Worm (Caenorhabditis elegans) whole organism, late embryonic: ENCODE results near the gene cank-26.

ENCODE experiments used
- C08G9.2 ChIP-seq: sonication (generic microtip); optimal IDR thresholded peaks from 2 replicates; lab custom pipeline; 2016; ENCODE audit warnings: mild to moderate bottlenecking, missing genetic modification characterization, moderate library complexity, missing compliant biosample characterization
- F13H6.1 ChIP-seq: sonication (generic microtip); optimal IDR thresholded peaks from 2 replicates; lab custom pipeline; 2016; ENCODE audit warnings: missing genetic modification characterization, missing compliant biosample characterization
- T23F11.4 ChIP-seq: fragments of 200-800 bp; sonication (Bioruptor generic); optimal IDR thresholded peaks from 2 replicates; lab custom pipeline; 2018; ENCODE audit warnings: mild to moderate bottlenecking, missing genetic modification characterization, missing compliant biosample characterization
- ceh-19 ChIP-seq: fragments of 200-800 bp; sonication (Bioruptor generic); optimal IDR thresholded peaks from 2 replicates; lab custom pipeline; 2018; ENCODE audit warnings: mild to moderate bottlenecking, missing genetic modification characterization, missing compliant biosample characterization
- ceh-24 ChIP-seq: sonication (generic microtip); optimal IDR thresholded peaks from 2 replicates; lab custom pipeline; 2016; ENCODE audit warnings: mild to moderate bottlenecking, missing genetic modification characterization, missing compliant biosample characterization
- ceh-30 ChIP-seq: fragments of 150-350 bp; optimal IDR thresholded peaks from 2 replicates; lab custom pipeline; 2014; ENCODE audit warnings: missing biosample characterization, missing genetic modification characterization
- ceh-34 ChIP-seq: sonication (generic microtip); optimal IDR thresholded peaks from 2 replicates; lab custom pipeline; 2016; ENCODE audit warnings: mild to moderate bottlenecking, missing genetic modification characterization, missing compliant biosample characterization
- dve-1 ChIP-seq: sonication (generic microtip); optimal IDR thresholded peaks from 2 replicates; lab custom pipeline; 2017; ENCODE audit warnings: antibody characterized with exemption, mild to moderate bottlenecking, missing genetic modification characterization, missing compliant biosample characterization
- elt-2 ChIP-seq: sonication (generic microtip); optimal IDR thresholded peaks from 2 replicates; lab custom pipeline; 2016; ENCODE audit warnings: missing genetic modification reagents, missing genetic modification characterization, missing compliant biosample characterization
- elt-4 ChIP-seq: sonication (generic microtip); optimal IDR thresholded peaks from 2 replicates; lab custom pipeline; 2016; ENCODE audit warnings: missing genetic modification characterization, missing compliant biosample characterization
- fax-1 ChIP-seq: sonication (generic microtip); optimal IDR thresholded peaks from 2 replicates; lab custom pipeline; 2016; ENCODE audit warnings: missing genotype, missing genetic modification characterization, missing compliant biosample characterization
- fkh-10 ChIP-seq: fragments of 150-350 bp; optimal IDR thresholded peaks from 2 replicates; lab custom pipeline; 2014; ENCODE audit warnings: missing biosample characterization, missing genetic modification reagents, missing genetic modification characterization
- hlh-30 ChIP-seq: sonication (generic microtip); optimal IDR thresholded peaks from 2 replicates; lab custom pipeline; 2017; ENCODE audit warnings: antibody characterized with exemption, missing genetic modification characterization, missing compliant biosample characterization; ENCODE audit not compliant: insufficient read depth
- hlh-6 ChIP-seq: sonication (generic microtip); optimal IDR thresholded peaks from 2 replicates; lab custom pipeline; 2016; ENCODE audit warnings: missing genotype, missing genetic modification characterization, missing compliant biosample characterization
- lim-6 ChIP-seq: sonication (generic microtip); optimal IDR thresholded peaks from 2 replicates; lab custom pipeline; 2016; ENCODE audit warnings: missing genetic modification characterization, missing compliant biosample characterization
- nhr-11 ChIP-seq: fragments of 150-350 bp; optimal IDR thresholded peaks from 2 replicates; lab custom pipeline; 2014; ENCODE audit warnings: missing biosample characterization, missing genetic modification characterization
- npax-4 ChIP-seq: sonication (generic microtip); optimal IDR thresholded peaks from 2 replicates; lab custom pipeline; 2016; ENCODE audit warnings: missing genetic modification characterization, missing compliant biosample characterization
- odd-2 ChIP-seq: sonication (generic microtip); optimal IDR thresholded peaks from 2 replicates; lab custom pipeline; 2017; ENCODE audit warnings: antibody characterized with exemption, mild to moderate bottlenecking, missing genetic modification characterization, missing compliant biosample characterization
- pag-3 ChIP-seq: sonication (generic microtip); optimal IDR thresholded peaks from 2 replicates; lab custom pipeline; 2016; ENCODE audit warnings: missing compliant biosample characterization, missing genetic modification characterization, borderline replicate concordance
- pax-1 ChIP-seq: fragments of 150-350 bp; optimal IDR thresholded peaks from 2 replicates; lab custom pipeline; 2014; ENCODE audit warnings: missing biosample characterization, missing genetic modification characterization
- pha-2 ChIP-seq: sonication (generic microtip); optimal IDR thresholded peaks from 2 replicates; lab custom pipeline; 2017; ENCODE audit warnings: mild to moderate bottlenecking, missing genetic modification characterization, missing compliant biosample characterization
- pha-4 ChIP-seq: fragments of 150-350 bp; optimal IDR thresholded peaks from 2 replicates; lab custom pipeline; 2018; ENCODE audit warnings: missing biosample characterization, missing genetic modification reagents, missing genetic modification characterization
- ref-2 ChIP-seq: sonication (generic microtip); optimal IDR thresholded peaks from 2 replicates; lab custom pipeline; 2016; ENCODE audit warnings: missing genetic modification characterization, missing compliant biosample characterization
- rnt-1 ChIP-seq: sonication (generic microtip); optimal IDR thresholded peaks from 2 replicates; lab custom pipeline; 2016; ENCODE audit warnings: missing genetic modification characterization, missing compliant biosample characterization
- sdc-2 ChIP-seq: sonication (generic microtip); optimal IDR thresholded peaks from 2 replicates; lab custom pipeline; 2016; ENCODE audit warnings: missing genotype, missing genetic modification characterization, missing compliant biosample characterization
- sox-2 ChIP-seq: fragments of 200-800 bp; sonication (Bioruptor generic); IDR thresholded peaks from 2 replicates; pipeline ENCODE4 v1.3.6; 2022; ENCODE audit warnings: missing genetic modification reagents, missing genetic modification characterization, missing compliant biosample characterization
- sox-4 ChIP-seq: sonication (generic microtip); optimal IDR thresholded peaks from 2 replicates; lab custom pipeline; 2017; ENCODE audit warnings: mild to moderate bottlenecking, missing genetic modification characterization, inconsistent platforms, missing compliant biosample characterization
- tbx-7 ChIP-seq: sonication (generic microtip); optimal IDR thresholded peaks from 2 replicates; lab custom pipeline; 2016; ENCODE audit warnings: missing genotype, missing genetic modification characterization, missing compliant biosample characterization
- unc-3 ChIP-seq, 2 experiments: fragments of 200-800 bp in 1 of 2; sonication (Bioruptor generic) in 1 of 2; sonication (generic microtip) in 1 of 2; conservative IDR thresholded peaks in 1 of 2; optimal IDR thresholded peaks in 1 of 2; 2 replicates each; pipeline versions ENCODE4 v1.3.6 to Lab custom; 2016 to 2022; ENCODE audit warnings: missing compliant biosample characterization in 2 of 2, missing genetic modification characterization in 2 of 2, missing genetic modification reagents in 1 of 2
- unc-86 ChIP-seq: sonication (generic microtip); optimal IDR thresholded peaks from 2 replicates; lab custom pipeline; 2016; ENCODE audit warnings: missing genetic modification characterization, missing compliant biosample characterization

cank-26 gene

DNA sequence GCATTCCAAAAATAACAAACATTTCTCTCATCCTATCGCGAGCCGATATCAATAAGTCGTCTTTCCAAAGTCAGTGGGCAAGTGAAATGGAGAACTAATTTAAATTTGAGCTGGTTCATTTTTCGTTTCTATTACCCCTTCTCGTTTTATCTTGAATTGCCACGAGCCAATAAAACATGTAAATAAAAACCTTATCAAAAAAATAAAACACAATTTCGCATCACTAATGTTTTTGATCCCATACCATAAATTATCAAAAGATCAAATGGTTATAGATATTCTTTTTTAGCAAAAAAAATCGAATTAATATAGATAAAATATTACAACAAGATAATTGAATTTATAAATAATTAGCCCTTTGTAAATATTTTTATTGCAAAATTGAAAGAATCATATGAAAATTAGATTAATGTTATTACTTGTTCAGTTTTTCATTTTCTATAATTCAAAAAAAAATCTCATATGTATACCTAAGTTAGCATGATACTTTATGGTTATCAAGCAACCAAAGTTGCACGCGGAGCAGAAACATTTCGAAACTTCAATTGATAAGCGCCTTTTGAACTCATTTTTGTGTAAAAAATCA lies 17.9 kb upstream of the cank-26 start, which contains the start of gene Y14H12A.1:
Y14H12A.1 (plus strand) TSS at position 536 of the 586 bp plus-strand sequence.
- TF ChIP-seq pag-3 (no peak), T23F11.4 (GFP tag; lab: Kevin White, UChicago) (no peak), sox-4 (tag; lab: Kevin White, UChicago) (no peak), hlh-30 (tag; lab: Kevin White, UChicago) (no peak), pax-1 (no peak), hlh-6 (no peak), ref-2 (tag; lab: Kevin White, UChicago) (no peak)

ce11 chrII:3992029-3992428 lies 17.2 kb upstream of the cank-26 start:
- TF ChIP-seq sox-2 (GFP tag; lab: Robert Waterston, UW) (no peak), tbx-7 (tag; lab: Kevin White, UChicago) (no peak), pha-2 (tag; lab: Kevin White, UChicago) (no peak), lim-6 (no peak), hlh-6 (no peak), C08G9.2 (no peak), unc-86 (tag; lab: Kevin White, UChicago) (no peak), pax-1 (no peak), ceh-24 (tag; lab: Kevin White, UChicago) (no peak)

DNA sequence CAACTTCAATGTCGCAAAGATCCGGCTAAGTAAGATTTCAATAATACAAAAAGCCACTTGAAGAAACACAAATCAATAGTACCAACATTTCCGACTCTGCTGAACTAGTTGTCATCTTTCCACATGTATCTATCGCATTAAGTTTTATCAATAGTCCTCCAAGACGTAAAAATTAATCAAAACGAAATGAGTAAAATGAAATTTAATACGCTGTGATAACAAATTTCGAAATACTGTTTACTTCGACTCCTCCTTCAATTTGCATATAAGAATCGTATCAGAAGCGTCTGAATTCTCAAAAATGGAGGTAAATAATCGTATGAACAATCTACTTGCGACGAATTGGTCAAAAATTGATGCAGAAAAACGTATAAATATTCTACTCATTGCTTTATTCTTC lies 15.8 kb upstream of the cank-26 start:
- TF ChIP-seq nhr-11 (tag; lab: Kevin White, UChicago): no peak
- TF ChIP-seq odd-2 (tag; lab: Kevin White, UChicago): no peak
- TF ChIP-seq pha-4 (tag; lab: Kevin White, UChicago): no peak
- TF ChIP-seq C08G9.2: no peak
- TF ChIP-seq ceh-34 (tag; lab: Kevin White, UChicago): no peak
- no peak for TF ChIP-seq fkh-10 (GFP tag; lab: Kevin White, UChicago)
- TF ChIP-seq ceh-19 (GFP tag; lab: Kevin White, UChicago): no peak
- TF ChIP-seq F13H6.1 (tag; lab: Kevin White, UChicago): no peak

ce11 chrII:3989627-3990367 lies 14.9 kb upstream of the cank-26 start, which contains the start of gene Y14H12A.2:
Y14H12A.2 (minus strand) TSS chrII:3989677.
- no peak for TF ChIP-seq pha-4 (tag; lab: Kevin White, UChicago)
- peak; percentile 63 for TF ChIP-seq elt-2

ce11 chrII:3986906-3987305 lies 12.0 kb upstream of the cank-26 start, which contains the start of gene K10G6.5:
K10G6.5 (plus strand) TSS chrII:3987250.
- TF ChIP-seq unc-3 (GFP tag; conservative IDR thresholded peaks at IDR 0.05; lab: Robert Waterston, UW) (no peak), unc-3 (tag; optimal IDR thresholded peaks at IDR 0.05; lab: Kevin White, UChicago) (no peak), dve-1 (tag; lab: Kevin White, UChicago) (no peak), sdc-2 (no peak), ref-2 (tag; lab: Kevin White, UChicago) (no peak), elt-2 (no peak), elt-4 (tag; lab: Kevin White, UChicago) (no peak), npax-4 (no peak), tbx-7 (tag; lab: Kevin White, UChicago) (no peak), fax-1 (no peak)
- TF ChIP-seq, all 69 proteins: peak for 0

- no peak for TF ChIP-seq unc-86 (tag; lab: Kevin White, UChicago)
- TF ChIP-seq dve-1 (tag; lab: Kevin White, UChicago): peak; percentile 51
- TF ChIP-seq ceh-30 (tag; lab: Kevin White, UChicago): no peak
- TF ChIP-seq rnt-1 (tag; lab: Kevin White, UChicago): no peak
- TF ChIP-seq, all 69 proteins: peak for 1
Measured at ce11 chrII:3984242-3984641, 9.4 kb upstream of the cank-26 start.
